Worm (Caenorhabditis elegans): Measurements from ENCODE around the gene dao-6.

The dao-6 gene

ce11 chrIII:9700114-9700690, 35.8 kb downstream of the dao-6 start:
- TF ChIP-seq unc-62 (GFP tag; optimal IDR thresholded peaks at IDR 0.05): no peak

- TF ChIP-seq unc-62 (GFP tag; optimal IDR thresholded peaks at IDR 0.05): no peak
These were observed 36.4 kb downstream of the dao-6 start, which contains the start of gene tlk-1 for ce11 chrIII:9699576-9699975. Gene tlk-1, plus strand, starts transcription at chrIII:9699876.

- TF ChIP-seq unc-62 (GFP tag; optimal IDR thresholded peaks at IDR 0.05): no peak
These were observed 37.2 kb downstream of the dao-6 start for ce11 chrIII:9698635-9699396.

DNA sequence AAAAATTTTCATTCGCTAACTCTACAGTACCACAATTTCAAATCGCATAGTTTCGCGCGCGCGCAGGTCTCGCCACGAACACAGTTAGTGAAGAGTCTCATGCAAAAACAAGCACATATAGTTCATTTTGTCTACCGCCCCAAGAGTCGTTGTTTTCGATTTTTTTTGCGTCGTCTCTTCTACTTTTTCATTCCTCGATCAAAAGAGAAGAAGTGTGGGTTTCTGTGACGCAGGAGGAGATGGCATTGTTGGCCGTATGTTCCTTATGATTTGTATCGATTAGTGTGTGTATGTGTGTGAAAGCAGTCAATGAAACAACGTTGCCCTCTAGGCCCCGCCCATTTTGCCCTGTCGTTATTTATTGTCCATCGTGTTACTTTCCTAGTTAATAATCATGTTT, 38.1 kb downstream of the dao-6 start:
- no peak for TF ChIP-seq unc-62 (GFP tag; optimal IDR thresholded peaks at IDR 0.05)

- TF ChIP-seq unc-62 (GFP tag; optimal IDR thresholded peaks at IDR 0.05): no peak
These were observed 38.7 kb downstream of the dao-6 start for ce11 chrIII:9697323-9697722.

- no peak for TF ChIP-seq unc-62 (GFP tag; optimal IDR thresholded peaks at IDR 0.05)
These were observed 39.6 kb downstream of the dao-6 start, which contains the start of gene bud-31 for ce11 chrIII:9696417-9696816. Gene bud-31, minus strand, starts transcription at chrIII:9696517.

DNA sequence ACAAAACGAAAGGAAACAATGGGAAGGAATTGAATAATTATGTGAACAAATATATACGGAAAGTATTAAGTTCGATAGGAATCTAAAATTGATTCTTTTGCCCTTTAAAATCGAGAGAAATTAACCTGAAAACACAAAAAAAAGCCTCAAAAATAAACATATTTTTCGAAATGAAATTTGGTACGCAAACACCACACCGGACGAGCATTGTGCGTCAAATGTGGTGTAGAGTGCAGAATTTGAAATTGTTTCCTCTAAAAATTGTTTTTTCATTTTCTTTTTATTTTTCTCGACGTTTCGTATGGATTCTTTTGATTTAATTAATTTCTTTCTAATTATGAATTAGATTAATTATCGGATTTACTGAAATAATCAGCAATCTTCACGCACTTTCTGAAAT, 40.6 kb downstream of the dao-6 start:
- no peak for TF ChIP-seq unc-62 (GFP tag; optimal IDR thresholded peaks at IDR 0.05)

DNA sequence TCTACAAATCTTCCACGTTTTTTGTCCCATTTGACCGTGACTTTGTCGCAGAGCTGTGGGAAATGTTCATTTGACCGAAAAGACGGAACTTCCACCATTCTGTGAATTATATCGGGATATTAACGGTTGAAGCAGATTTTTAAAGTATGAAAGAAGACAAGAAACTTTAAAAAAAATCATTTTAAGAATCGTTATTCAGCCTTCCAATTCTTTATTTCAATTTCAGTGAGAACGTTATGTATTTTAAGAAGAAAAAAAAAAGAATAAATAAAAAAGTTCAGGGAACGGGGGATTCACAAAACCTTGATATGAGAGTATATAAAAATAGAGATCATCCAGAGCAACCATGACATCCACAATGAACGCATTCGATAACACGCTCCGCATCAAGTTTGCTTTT, 41.5 kb downstream of the dao-6 start, which contains the start of gene set-3:
Gene set-3 (minus strand): TSS at position 101 of the 400 bp plus-strand sequence.
- TF ChIP-seq unc-62 (GFP tag; optimal IDR thresholded peaks at IDR 0.05): no peak

ce11 chrIII:9690044-9690443, 46.0 kb downstream of the dao-6 start, which contains the start of gene best-5:
Gene best-5, minus strand, starts transcription at chrIII:9690253.
- TF ChIP-seq unc-62 (GFP tag; optimal IDR thresholded peaks at IDR 0.05): no peak

- TF ChIP-seq unc-62 (GFP tag; optimal IDR thresholded peaks at IDR 0.05): no peak
These were observed 46.6 kb downstream of the dao-6 start for ce11 chrIII:9689377-9689776.

DNA sequence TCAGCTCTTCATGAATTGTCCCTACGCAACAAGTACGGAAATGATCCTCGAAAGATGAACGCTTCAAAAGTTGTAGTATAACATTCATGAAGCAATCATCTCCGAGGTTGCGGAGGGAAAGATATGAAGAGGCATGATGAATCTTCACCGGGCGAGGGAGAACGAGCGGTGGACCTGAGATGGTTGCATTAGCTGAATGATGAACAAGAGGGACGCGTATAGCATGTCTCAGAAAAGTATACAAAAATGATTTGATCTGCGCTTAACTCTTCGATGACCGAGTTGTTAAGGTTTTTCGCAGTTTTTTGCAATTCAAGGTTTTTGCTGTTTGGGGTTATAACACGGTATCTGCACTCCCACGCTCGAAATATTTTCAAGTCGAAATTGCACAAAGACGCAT, 50.0 kb downstream of the dao-6 start, which contains the start of gene C07A9.10:
Gene C07A9.10 (minus strand): TSS at position 101 of the 400 bp plus-strand sequence.
- TF ChIP-seq unc-62 (GFP tag; optimal IDR thresholded peaks at IDR 0.05): no peak

All from whole organism, dauer.